Worm (Caenorhabditis elegans): Measurements from ENCODE around the gene klp-11.

DNA sequence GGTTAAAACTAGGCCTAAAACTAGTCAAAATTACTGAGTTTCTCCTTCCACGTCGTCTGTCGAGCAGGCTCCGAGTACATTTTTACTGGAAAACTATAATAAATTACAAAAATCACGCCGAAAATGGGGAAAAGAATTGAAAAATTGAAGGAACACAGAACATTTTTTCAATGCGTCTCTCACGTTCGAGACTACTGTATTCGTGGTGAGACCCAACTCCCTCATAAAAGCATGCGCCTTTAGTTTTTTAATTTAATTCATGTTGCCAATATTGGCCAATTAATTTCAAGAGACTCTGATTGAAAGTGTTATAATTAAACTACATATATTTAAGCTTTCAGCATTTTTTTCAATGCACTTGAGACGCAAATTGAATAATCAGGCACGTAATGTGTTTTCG lies 7.7 kb downstream of the klp-11 start:
- TF ChIP-seq aly-1 (tag; optimal IDR thresholded peaks at IDR 0.05) (no peak), ama-1 (optimal IDR thresholded peaks at IDR 0.05) (no peak), ceh-13 (GFP tag; optimal IDR thresholded peaks at IDR 0.05) (no peak), hnd-1 (tag; optimal IDR thresholded peaks at IDR 0.05) (no peak), B0310.2 (tag; optimal IDR thresholded peaks at IDR 0.05) (no peak), scrt-1 (GFP tag; IDR thresholded peaks at IDR 0.05) (no peak), sea-1 (GFP tag; conservative IDR thresholded peaks at IDR 0.05) (no peak), ets-7 (tag; optimal IDR thresholded peaks at IDR 0.05) (no peak), tbx-37 (GFP tag; conservative IDR thresholded peaks at IDR 0.05) (no peak), tra-4 (tag; optimal IDR thresholded peaks at IDR 0.05) (no peak)
